Worm (Caenorhabditis elegans) whole organism, L2 larva: Measurements from ENCODE around the gene Y70C5A.4.

ENCODE experiments used
- C34F6.9 ChIP-seq: fragments of 150-350 bp; optimal IDR thresholded peaks from 2 replicates; lab custom pipeline; 2014; ENCODE audit warnings: missing biosample characterization, missing genetic modification characterization
- F13H6.1 ChIP-seq: sonication (generic microtip); optimal IDR thresholded peaks from 2 replicates; lab custom pipeline; 2016; ENCODE audit warnings: missing genetic modification characterization, missing compliant biosample characterization
- R02D3.7 ChIP-seq: fragments of 150-350 bp; optimal IDR thresholded peaks from 2 replicates; lab custom pipeline; 2014; ENCODE audit warnings: missing biosample characterization, missing genetic modification characterization
- Y55F3AM.14 ChIP-seq: fragments of 200-800 bp; sonication (Bioruptor generic); optimal IDR thresholded peaks from 2 replicates; lab custom pipeline; 2018; ENCODE audit warnings: mild to moderate bottlenecking, missing genetic modification characterization, missing compliant biosample characterization
- ZK546.5 ChIP-seq: sonication (generic microtip); optimal IDR thresholded peaks from 2 replicates; lab custom pipeline; 2017; ENCODE audit warnings: missing biosample characterization, missing genetic modification characterization
- alr-1 ChIP-seq: fragments of 150-350 bp; optimal IDR thresholded peaks from 2 replicates; lab custom pipeline; 2014; ENCODE audit warnings: missing biosample characterization, missing genetic modification characterization
- ama-1 ChIP-seq: fragments of 150-350 bp; optimal IDR thresholded peaks from 2 replicates; lab custom pipeline; 2018; ENCODE audit warnings: inconsistent platforms
- blmp-1 ChIP-seq: sonication (generic microtip); optimal IDR thresholded peaks from 2 replicates; lab custom pipeline; 2017; ENCODE audit warnings: missing genetic modification characterization, mild to moderate bottlenecking, missing compliant biosample characterization, antibody characterized with exemption, moderate library complexity; ENCODE audit not compliant: insufficient read depth
- ceh-16 ChIP-seq: fragments of 150-350 bp; optimal IDR thresholded peaks from 2 replicates; lab custom pipeline; 2014; ENCODE audit warnings: missing biosample characterization, missing genetic modification characterization
- crh-2 ChIP-seq: sonication (generic microtip); optimal IDR thresholded peaks from 2 replicates; lab custom pipeline; 2017; ENCODE audit warnings: missing biosample characterization, missing genetic modification characterization
- elt-1 ChIP-seq: fragments of 150-350 bp; optimal IDR thresholded peaks from 2 replicates; lab custom pipeline; 2014; ENCODE audit warnings: missing biosample characterization, missing genetic modification characterization
- elt-3 ChIP-seq: sonication (generic microtip); optimal IDR thresholded peaks from 2 replicates; lab custom pipeline; 2017; ENCODE audit warnings: missing biosample characterization, missing genetic modification characterization
- fos-1 ChIP-seq: fragments of 150-350 bp; optimal IDR thresholded peaks from 2 replicates; lab custom pipeline; 2014; ENCODE audit warnings: missing biosample characterization, missing genetic modification characterization
- gmeb-1 ChIP-seq: fragments of 150-350 bp; optimal IDR thresholded peaks from 2 replicates; lab custom pipeline; 2014; ENCODE audit warnings: missing biosample characterization, missing genetic modification characterization
- lin-11 ChIP-seq: fragments of 150-350 bp; sonication (generic microtip); optimal IDR thresholded peaks from 2 replicates; lab custom pipeline; 2014; ENCODE audit warnings: missing biosample characterization, missing genetic modification characterization, inconsistent platforms, mixed read lengths
- lin-13 ChIP-seq: fragments of 150-350 bp; optimal IDR thresholded peaks from 2 replicates; lab custom pipeline; 2014; ENCODE audit warnings: missing biosample characterization, missing genetic modification reagents, missing genetic modification characterization
- lin-39 ChIP-seq: fragments of 150-350 bp; optimal IDR thresholded peaks from 2 replicates; lab custom pipeline; 2014; ENCODE audit warnings: missing biosample characterization, missing genetic modification reagents, missing genetic modification characterization
- mab-5 ChIP-seq: fragments of 150-350 bp; optimal IDR thresholded peaks from 2 replicates; lab custom pipeline; 2014; ENCODE audit warnings: missing biosample characterization, missing genetic modification characterization
- mbf-1 ChIP-seq: sonication (generic microtip); optimal IDR thresholded peaks from 2 replicates; lab custom pipeline; 2017; ENCODE audit warnings: missing biosample characterization, missing genetic modification characterization
- nhr-10 ChIP-seq: sonication (generic microtip); optimal IDR thresholded peaks from 2 replicates; lab custom pipeline; 2017; ENCODE audit warnings: missing biosample characterization, missing genetic modification characterization
- nhr-11 ChIP-seq: fragments of 150-350 bp; optimal IDR thresholded peaks from 2 replicates; lab custom pipeline; 2014; ENCODE audit warnings: missing biosample characterization, missing genetic modification characterization
- nhr-12 ChIP-seq: fragments of 150-350 bp; optimal IDR thresholded peaks from 2 replicates; lab custom pipeline; 2014; ENCODE audit warnings: missing biosample characterization, missing genetic modification characterization
- nhr-129 ChIP-seq: fragments of 150-350 bp; optimal IDR thresholded peaks from 2 replicates; lab custom pipeline; 2014; ENCODE audit warnings: missing biosample characterization, missing genetic modification characterization
- nhr-21 ChIP-seq: fragments of 150-350 bp; optimal IDR thresholded peaks from 2 replicates; lab custom pipeline; 2014; ENCODE audit warnings: missing biosample characterization, missing genetic modification characterization
- nhr-23 ChIP-seq: fragments of 150-350 bp; optimal IDR thresholded peaks from 2 replicates; lab custom pipeline; 2014; ENCODE audit warnings: missing biosample characterization, missing genetic modification reagents, missing genetic modification characterization
- nhr-237 ChIP-seq: fragments of 150-350 bp; optimal IDR thresholded peaks from 2 replicates; lab custom pipeline; 2014; ENCODE audit warnings: missing biosample characterization, missing genetic modification characterization
- nhr-25 ChIP-seq: fragments of 150-350 bp; sonication (generic microtip); optimal IDR thresholded peaks from 3 replicates; lab custom pipeline; 2014; ENCODE audit warnings: missing biosample characterization, missing genetic modification characterization
- nhr-6 ChIP-seq: fragments of 150-350 bp; optimal IDR thresholded peaks from 2 replicates; lab custom pipeline; 2014; ENCODE audit warnings: missing biosample characterization, missing genetic modification characterization
- nhr-77 ChIP-seq: fragments of 150-350 bp; optimal IDR thresholded peaks from 2 replicates; lab custom pipeline; 2014; ENCODE audit warnings: missing biosample characterization, missing genetic modification characterization
- sma-9 ChIP-seq, 2 experiments: fragments of 150-350 bp in 1 of 2; sonication (generic microtip) in 1 of 2; optimal IDR thresholded peaks; 2 replicates each; lab custom pipeline; 2014 to 2016; ENCODE audit warnings: missing genetic modification characterization in 2 of 2, mild to moderate bottlenecking in 1 of 2, missing biosample characterization in 1 of 2, missing compliant biosample characterization in 1 of 2, missing genetic modification reagents in 1 of 2, moderate library complexity in 1 of 2
- snpc-4 ChIP-seq: fragments of 150-350 bp; optimal IDR thresholded peaks from 2 replicates; lab custom pipeline; 2014; ENCODE audit warnings: missing biosample characterization, missing genetic modification characterization
- unc-55 ChIP-seq: fragments of 150-350 bp; sonication (generic microtip); optimal IDR thresholded peaks from 3 replicates; lab custom pipeline; 2014; ENCODE audit warnings: missing biosample characterization, missing genetic modification reagents, missing genetic modification characterization
- unc-62 ChIP-seq: fragments of 150-350 bp; optimal IDR thresholded peaks from 2 replicates; lab custom pipeline; 2014; ENCODE audit warnings: missing biosample characterization, missing genetic modification reagents, missing genetic modification characterization
- zag-1 ChIP-seq: fragments of 150-350 bp; optimal IDR thresholded peaks from 2 replicates; lab custom pipeline; 2014; ENCODE audit warnings: missing biosample characterization, missing genetic modification characterization
- ztf-1 ChIP-seq: fragments of 200-800 bp; sonication (Bioruptor generic); conservative IDR thresholded peaks from 2 replicates; pipeline ENCODE4 v1.3.6; 2022; ENCODE audit warnings: missing genetic modification characterization, missing compliant biosample characterization
- ztf-11 ChIP-seq: sonication (generic microtip); optimal IDR thresholded peaks from 2 replicates; lab custom pipeline; 2017; ENCODE audit warnings: missing biosample characterization, missing genetic modification characterization
- ztf-4 ChIP-seq: fragments of 150-350 bp; optimal IDR thresholded peaks from 2 replicates; lab custom pipeline; 2014; ENCODE audit warnings: missing biosample characterization, missing genetic modification characterization

The Y70C5A.4 gene

ce11 chrV:16592947-16593791 is 24.4 kb upstream of the Y70C5A.4 start:
- TF ChIP-seq lin-39 (tag; lab: Kevin White, UChicago) (no peak), crh-2 (tag; lab: Kevin White, UChicago) (peak; percentile 34), ztf-1 (GFP tag; lab: Robert Waterston, UW) (no peak), ama-1 (peak; percentile 26), Y55F3AM.14 (peak; percentile 31), sma-9 (GFP tag; optimal IDR thresholded peaks at IDR 0.05; lab: Kevin White, UChicago) (peak; percentile 41), sma-9 (tag; optimal IDR thresholded peaks at IDR 0.05; lab: Kevin White, UChicago) (no peak), fos-1 (tag; lab: Kevin White, UChicago) (peak; percentile 43), gmeb-1 (tag; lab: Kevin White, UChicago) (peak; percentile 47)

- TF ChIP-seq nhr-77 (no peak), zag-1 (tag; lab: Kevin White, UChicago) (no peak), nhr-23 (tag; lab: Kevin White, UChicago) (no peak), alr-1 (tag; lab: Kevin White, UChicago) (no peak), lin-39 (tag; lab: Kevin White, UChicago) (no peak), mbf-1 (tag; lab: Kevin White, UChicago) (no peak), nhr-12 (tag; lab: Kevin White, UChicago) (no peak), unc-55 (GFP tag; lab: Kevin White, UChicago) (no peak), blmp-1 (no peak), F13H6.1 (tag; lab: Kevin White, UChicago) (no peak), nhr-25 (no peak), ZK546.5 (no peak), lin-13 (GFP tag; lab: Kevin White, UChicago) (no peak), nhr-10 (tag; lab: Kevin White, UChicago) (no peak), lin-11 (tag; lab: Kevin White, UChicago) (no peak), elt-3 (tag; lab: Kevin White, UChicago) (no peak)
These were observed 23.8 kb upstream of the Y70C5A.4 start for ce11 chrV:16593792-16594059.

ce11 chrV:16594514-16594913 is 23.0 kb upstream of the Y70C5A.4 start:
- no peak for TF ChIP-seq nhr-6 (tag; lab: Kevin White, UChicago)
- no peak for TF ChIP-seq nhr-21 (tag; lab: Kevin White, UChicago)
- no peak for TF ChIP-seq ztf-1 (GFP tag; lab: Robert Waterston, UW)
- TF ChIP-seq zag-1 (tag; lab: Kevin White, UChicago) = no peak
- peak; percentile 14 for TF ChIP-seq sma-9 (GFP tag; optimal IDR thresholded peaks at IDR 0.05; lab: Kevin White, UChicago)
- TF ChIP-seq sma-9 (tag; optimal IDR thresholded peaks at IDR 0.05; lab: Kevin White, UChicago) = no peak
- TF ChIP-seq C34F6.9 (tag; lab: Kevin White, UChicago) = peak; percentile 11
- TF ChIP-seq ama-1 = no peak
- no peak for TF ChIP-seq lin-13 (GFP tag; lab: Kevin White, UChicago)
- peak; percentile 50 for TF ChIP-seq nhr-129 (tag; lab: Kevin White, UChicago)
- TF ChIP-seq ztf-4 (tag; lab: Kevin White, UChicago) = peak; percentile 7
- no peak for TF ChIP-seq nhr-11
- TF ChIP-seq Y55F3AM.14 = no peak
- no peak for TF ChIP-seq fos-1 (tag; lab: Kevin White, UChicago)
- TF ChIP-seq gmeb-1 (tag; lab: Kevin White, UChicago) = no peak
- TF ChIP-seq snpc-4 = no peak
- no peak for TF ChIP-seq unc-55 (GFP tag; lab: Kevin White, UChicago)
- no peak for TF ChIP-seq blmp-1
- TF ChIP-seq unc-62 (GFP tag; lab: Kevin White, UChicago) = no peak
- no peak for TF ChIP-seq ZK546.5
- TF ChIP-seq ztf-11 (tag; lab: Kevin White, UChicago) = no peak
- TF ChIP-seq R02D3.7 (tag; lab: Kevin White, UChicago) = no peak
- TF ChIP-seq ceh-16 (tag; lab: Kevin White, UChicago) = no peak
- no peak for TF ChIP-seq nhr-23 (tag; lab: Kevin White, UChicago)
- no peak for TF ChIP-seq nhr-10 (tag; lab: Kevin White, UChicago)
- no peak for TF ChIP-seq F13H6.1 (tag; lab: Kevin White, UChicago)
- TF ChIP-seq mab-5 = no peak
- no peak for TF ChIP-seq nhr-237 (tag; lab: Kevin White, UChicago)
- no peak for TF ChIP-seq nhr-77
- no peak for TF ChIP-seq elt-1 (tag; lab: Kevin White, UChicago)
- TF ChIP-seq, all 48 proteins: peak for 4
